Fruit fly (Drosophila melanogaster): ENCODE results near the gene sqz.

The sqz gene

DNA sequence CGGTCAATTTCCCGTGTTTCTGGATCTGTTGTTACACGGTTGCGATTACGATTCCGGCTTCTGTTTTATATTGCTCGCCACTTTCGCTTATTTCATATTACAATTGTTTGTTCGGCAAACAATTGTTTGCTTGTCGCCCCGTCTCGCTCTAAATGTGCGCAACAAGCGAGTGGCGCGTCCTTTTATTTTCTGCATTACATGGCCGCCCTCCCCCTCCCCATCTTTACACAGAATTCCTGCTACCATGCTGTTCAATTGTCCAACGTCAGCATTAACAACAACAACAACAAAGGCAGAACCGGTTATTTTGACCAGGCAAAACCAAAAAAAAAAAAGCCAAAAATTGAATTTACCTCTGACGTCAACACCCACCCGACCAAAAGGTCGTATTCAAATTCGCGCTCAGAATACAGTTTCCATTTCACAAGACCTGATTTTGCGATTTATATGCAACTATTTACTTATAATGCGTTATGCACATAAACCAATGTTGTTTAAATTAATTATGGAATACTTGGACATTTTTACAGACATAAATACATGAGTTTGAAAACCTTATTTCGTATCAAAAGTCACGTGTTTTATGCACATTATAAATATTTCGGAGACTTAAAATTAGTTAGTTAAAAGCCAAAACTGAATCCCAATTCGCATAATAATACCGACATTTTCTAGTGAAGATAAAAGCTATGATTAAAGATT is 2.2 kb downstream of the sqz start (continued):
- no peak for TF ChIP-seq hb (GFP tag; IDR thresholded peaks at IDR 0.05; ENCODE audit: partially characterized antibody)
- TF ChIP-seq Ravus (GFP tag; IDR thresholded peaks at IDR 0.05): no peak
- peak; percentile 1 for TF ChIP-seq gsb-n (tag; optimal IDR thresholded peaks at IDR 0.05)
- TF ChIP-seq CG2199 (GFP tag; IDR thresholded peaks at IDR 0.05): 0 out of 3 replicates have a peak, but pooled peaks have one; percentile 35
- TF ChIP-seq Pdp1 (GFP tag; optimal IDR thresholded peaks at IDR 0.05): peak in 1 of 2 experiments; percentile 37
- TF ChIP-seq slp2 (GFP tag; optimal IDR thresholded peaks at IDR 0.05): no peak
- TF ChIP-seq CG30403 (GFP tag; optimal IDR thresholded peaks at IDR 0.05): no peak
- TF ChIP-seq btn (GFP tag; optimal IDR thresholded peaks at IDR 0.05): no peak
- TF ChIP-seq CG34422 (GFP tag; IDR thresholded peaks at IDR 0.05): no peak
- no peak for TF ChIP-seq CG7987 (GFP tag; optimal IDR thresholded peaks at IDR 0.05)
- TF ChIP-seq CG14441 (GFP tag; IDR thresholded peaks at IDR 0.05): no peak
- TF ChIP-seq bcd (GFP tag; optimal IDR thresholded peaks at IDR 0.05): no peak
- no peak for TF ChIP-seq Mrtf (GFP tag; IDR thresholded peaks at IDR 0.05)
- no peak for TF ChIP-seq NC2β (GFP tag; optimal IDR thresholded peaks at IDR 0.05)
- TF ChIP-seq Dek (tag; optimal IDR thresholded peaks at IDR 0.05): peak; percentile 30
- no peak for TF ChIP-seq CG11560 (tag; IDR thresholded peaks at IDR 0.05)
- no peak for TF ChIP-seq Bdp1 (GFP tag; optimal IDR thresholded peaks at IDR 0.05)
- TF ChIP-seq trem (tag; optimal IDR thresholded peaks at IDR 0.05): no peak
- no peak for TF ChIP-seq CG7963 (GFP tag; IDR thresholded peaks at IDR 0.05; ENCODE audit: partially characterized antibody)
- no peak for TF ChIP-seq sna (GFP tag; IDR thresholded peaks at IDR 0.05; ENCODE audit: partially characterized antibody)
- no peak for TF ChIP-seq peb (GFP tag; IDR thresholded peaks at IDR 0.05)
- TF ChIP-seq CG30020 (tag; optimal IDR thresholded peaks at IDR 0.05): no peak
- TF ChIP-seq Taf1 (GFP tag; IDR thresholded peaks at IDR 0.05): no peak
- TF ChIP-seq bigmax (GFP tag; optimal IDR thresholded peaks at IDR 0.05): no peak
- TF ChIP-seq aop (GFP tag; IDR thresholded peaks at IDR 0.05): no peak
- no peak for TF ChIP-seq CG7928 (GFP tag; optimal IDR thresholded peaks at IDR 0.05)
- no peak for TF ChIP-seq Side (GFP tag; optimal IDR thresholded peaks at IDR 0.05)
- peak; percentile 32 for TF ChIP-seq psq (GFP tag; optimal IDR thresholded peaks at IDR 0.05)
- no peak for TF ChIP-seq CG13296 (GFP tag; optimal IDR thresholded peaks at IDR 0.05)
- TF ChIP-seq pho (GFP tag; optimal IDR thresholded peaks at IDR 0.05): peak; percentile 39
- peak in 1 of 3 experiments; percentile 1 for TF ChIP-seq Stat92E (GFP tag; optimal IDR thresholded peaks at IDR 0.05)
- TF ChIP-seq CG2712 (tag; optimal IDR thresholded peaks at IDR 0.05): no peak
- TF ChIP-seq CG1792 (GFP tag; optimal IDR thresholded peaks at IDR 0.05): no peak
- no peak for TF ChIP-seq prd (optimal IDR thresholded peaks at IDR 0.05)
- TF ChIP-seq prd (GFP tag; IDR thresholded peaks at IDR 0.05): no peak
- TF ChIP-seq CG16863 (GFP tag; optimal IDR thresholded peaks at IDR 0.05): no peak
- TF ChIP-seq klu (GFP tag; IDR thresholded peaks at IDR 0.05): no peak
- TF ChIP-seq CG8089 (GFP tag; optimal IDR thresholded peaks at IDR 0.05): no peak
- TF ChIP-seq Sin3A (optimal IDR thresholded peaks at IDR 0.05): no peak
- TF ChIP-seq CG6683 (GFP tag; optimal IDR thresholded peaks at IDR 0.05): no peak
- TF ChIP-seq CG10274 (GFP tag; optimal IDR thresholded peaks at IDR 0.05): no peak
- TF ChIP-seq CG2116 (GFP tag; optimal IDR thresholded peaks at IDR 0.05): no peak
- TF ChIP-seq Blimp-1 (GFP tag; optimal IDR thresholded peaks at IDR 0.05): peak; percentile 63
- no peak for TF ChIP-seq gsb (GFP tag; IDR thresholded peaks at IDR 0.05)
- TF ChIP-seq NK7.1 (GFP tag; optimal IDR thresholded peaks at IDR 0.05): no peak
- peak; percentile 52 for TF ChIP-seq CG10431 (GFP tag; optimal IDR thresholded peaks at IDR 0.05)
- TF ChIP-seq CG18262 (tag; optimal IDR thresholded peaks at IDR 0.05): no peak
- TF ChIP-seq Mad (GFP tag; optimal IDR thresholded peaks at IDR 0.05): no peak
- TF ChIP-seq mirr (GFP tag; optimal IDR thresholded peaks at IDR 0.05): no peak
- TF ChIP-seq tup (GFP tag; optimal IDR thresholded peaks at IDR 0.05): no peak
- no peak for TF ChIP-seq fd3F (GFP tag; optimal IDR thresholded peaks at IDR 0.05)

All from whole organism, embryonic.